Worm (Caenorhabditis elegans) whole organism, midembryonic: ENCODE results near the gene F32E10.8.

ENCODE experiments used
- flt-1 ChIP-seq: fragments of 200-800 bp; sonication (Bioruptor generic); IDR thresholded peaks from 2 replicates; pipeline ENCODE4 v1.3.6; 2022; ENCODE audit warnings: missing genetic modification characterization, missing compliant biosample characterization
- ref-1 ChIP-seq: fragments of 200-800 bp; sonication (Bioruptor generic); conservative IDR thresholded peaks from 2 replicates; pipeline ENCODE4 v1.3.6; 2022; ENCODE audit warnings: missing genetic modification reagents, missing genetic modification characterization, missing compliant biosample characterization
- ztf-29 ChIP-seq: fragments of 200-800 bp; sonication (Bioruptor generic); IDR thresholded peaks from 2 replicates; pipeline ENCODE4 v1.3.6; 2022; ENCODE audit warnings: missing genetic modification reagents, missing genetic modification characterization, missing compliant biosample characterization

DNA sequence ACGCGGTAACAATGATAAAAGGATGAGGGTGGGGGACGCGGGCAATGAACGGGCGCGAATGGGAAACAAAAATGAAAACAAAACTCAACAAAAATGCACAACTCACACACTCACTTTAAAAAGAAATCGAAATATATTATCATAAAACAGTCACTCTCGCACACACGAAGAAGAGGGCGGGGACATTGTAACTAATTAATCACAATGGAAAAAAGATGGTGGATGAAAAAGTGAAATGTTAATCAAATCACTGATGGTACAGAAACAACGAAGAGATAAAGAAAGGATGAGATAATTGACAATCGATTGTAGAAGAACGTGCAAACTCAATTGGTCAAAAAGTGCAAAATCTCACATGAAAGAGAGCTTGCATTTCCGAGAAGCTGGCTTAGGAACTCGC is 8.2 kb upstream of the F32E10.8 start:
- TF ChIP-seq flt-1 (GFP tag; lab: Robert Waterston, UW) (no peak), ztf-29 (GFP tag; lab: Robert Waterston, UW) (no peak), ref-1 (no peak)
